Worm (Caenorhabditis elegans) whole organism, early embryonic: ENCODE results near the gene K05F6.4.
"Not testable (repeated sequence)": the region's sequence is repeated elsewhere in the genome, so short reads cannot be mapped to it uniquely, and the experiment has no call there.

Source experiments
- B0310.2 ChIP-seq: sonication (generic microtip); optimal IDR thresholded peaks from 2 replicates; lab custom pipeline; 2016; ENCODE audit warnings: mild to moderate bottlenecking, missing genetic modification characterization, missing compliant biosample characterization
- F13C5.2 ChIP-seq: sonication (generic microtip); optimal IDR thresholded peaks from 2 replicates; lab custom pipeline; 2017; ENCODE audit warnings: mild to moderate bottlenecking, missing genetic modification characterization, inconsistent platforms, missing compliant biosample characterization
- aly-1 ChIP-seq: sonication (generic microtip); optimal IDR thresholded peaks from 2 replicates; lab custom pipeline; 2016; ENCODE audit warnings: missing genetic modification characterization, missing compliant biosample characterization
- ama-1 ChIP-seq: fragments of 150-350 bp; optimal IDR thresholded peaks from 2 replicates; lab custom pipeline; 2014
- ceh-13 ChIP-seq: fragments of 200-800 bp; sonication (Bioruptor generic); optimal IDR thresholded peaks from 2 replicates; lab custom pipeline; 2018; ENCODE audit warnings: mild to moderate bottlenecking, missing genetic modification characterization, missing compliant biosample characterization
- ceh-36 ChIP-seq: sonication (generic microtip); optimal IDR thresholded peaks from 2 replicates; lab custom pipeline; 2016; ENCODE audit warnings: missing genetic modification characterization, inconsistent platforms, missing compliant biosample characterization
- ets-7 ChIP-seq: sonication (generic microtip); optimal IDR thresholded peaks from 2 replicates; lab custom pipeline; 2016; ENCODE audit warnings: missing genotype, missing genetic modification characterization, missing compliant biosample characterization
- flt-1 ChIP-seq: fragments of 200-800 bp; sonication (Bioruptor generic); IDR thresholded peaks from 2 replicates; pipeline ENCODE4 v1.3.6; 2022; ENCODE audit warnings: missing genetic modification characterization, missing compliant biosample characterization
- hmbx-1 ChIP-seq: sonication (generic microtip); optimal IDR thresholded peaks from 2 replicates; lab custom pipeline; 2016; ENCODE audit warnings: mild to moderate bottlenecking, missing genetic modification characterization, missing compliant biosample characterization
- hmg-4 ChIP-seq: fragments of 200-800 bp; sonication (Bioruptor generic); optimal IDR thresholded peaks from 2 replicates; lab custom pipeline; 2018; ENCODE audit warnings: mild to moderate bottlenecking, missing genetic modification characterization, missing compliant biosample characterization
- hnd-1 ChIP-seq: sonication (generic microtip); optimal IDR thresholded peaks from 2 replicates; lab custom pipeline; 2016; ENCODE audit warnings: missing genetic modification characterization, missing compliant biosample characterization
- pes-1 ChIP-seq: fragments of 200-800 bp; sonication (Bioruptor generic); IDR thresholded peaks from 2 replicates; pipeline ENCODE4 v1.3.6; 2022; ENCODE audit warnings: missing genetic modification reagents, missing genetic modification characterization, missing compliant biosample characterization
- scrt-1 ChIP-seq: fragments of 200-800 bp; sonication (Bioruptor generic); IDR thresholded peaks from 2 replicates; pipeline ENCODE4 v1.3.6; 2022; ENCODE audit warnings: missing genetic modification characterization, missing compliant biosample characterization
- sea-1 ChIP-seq: fragments of 200-800 bp; sonication (Bioruptor generic); conservative IDR thresholded peaks from 2 replicates; pipeline ENCODE4 v1.3.6; 2022; ENCODE audit warnings: missing genetic modification characterization, missing compliant biosample characterization
- tbx-11 ChIP-seq: fragments of 200-800 bp; sonication (Bioruptor generic); IDR thresholded peaks from 2 replicates; pipeline ENCODE4 v1.3.6; 2022; ENCODE audit warnings: missing genetic modification characterization, missing compliant biosample characterization
- tbx-37 ChIP-seq: fragments of 200-800 bp; sonication (Bioruptor generic); conservative IDR thresholded peaks from 2 replicates; pipeline ENCODE4 v1.3.6; 2022; ENCODE audit warnings: missing genetic modification reagents, missing genetic modification characterization, missing compliant biosample characterization
- tra-4 ChIP-seq: sonication (generic microtip); optimal IDR thresholded peaks from 2 replicates; lab custom pipeline; 2017; ENCODE audit warnings: missing genetic modification characterization, missing compliant biosample characterization

Gene K05F6.4

DNA sequence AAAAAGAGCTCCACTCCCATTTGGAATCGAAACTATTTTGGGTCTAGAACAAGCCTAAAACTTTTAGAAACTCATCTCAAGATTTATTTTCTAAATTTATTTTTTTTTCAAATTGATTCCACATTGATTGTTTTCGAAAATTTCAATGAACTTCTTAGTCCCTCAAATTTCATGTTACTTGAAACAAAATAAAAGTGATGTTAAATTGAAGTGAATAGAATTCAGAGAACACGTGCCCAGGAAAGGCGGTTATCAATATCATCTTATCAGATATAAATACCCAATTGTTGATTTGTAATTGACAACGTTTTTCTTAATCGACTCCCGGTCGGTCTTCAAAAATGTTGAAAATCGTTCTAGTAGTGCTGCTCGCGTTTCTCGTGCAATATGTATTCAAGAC is 2.7 kb upstream of the K05F6.4 start, which contains the start of gene poml-4:
poml-4 (plus strand) TSS at position 301 of the 400 bp plus-strand sequence.
- not testable (repeated sequence) for TF ChIP-seq scrt-1; hmg-4 (GFP tag; lab: Kevin White, UChicago); ama-1 (lab: Kevin White, UChicago)

DNA sequence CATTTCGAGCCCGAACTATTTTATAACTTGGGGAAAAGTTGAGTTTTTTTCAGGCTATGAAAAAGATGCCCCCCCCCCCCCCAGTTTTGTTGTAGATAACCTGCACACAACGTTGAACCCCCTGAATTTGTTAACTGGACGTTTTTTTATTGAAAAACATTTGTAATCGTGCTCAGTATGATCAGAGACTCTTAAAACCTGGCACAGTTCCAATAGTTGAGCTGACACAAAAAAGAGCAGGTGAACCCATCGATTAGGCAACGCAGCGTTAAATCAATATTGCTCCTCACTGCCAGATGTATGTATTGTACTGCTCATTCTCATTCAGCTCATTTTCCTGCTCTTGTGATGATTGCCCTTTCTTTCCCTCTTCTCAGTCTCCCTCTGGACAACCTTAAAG is 2.3 kb downstream of the K05F6.4 start, which contains the start of gene K05F6.12:
K05F6.12 (plus strand) TSS at position 301 of the 400 bp plus-strand sequence.
- TF ChIP-seq tra-4 (tag; lab: Kevin White, UChicago) (no peak), tbx-37 (GFP tag; lab: Robert Waterston, UW) (no peak), sea-1 (GFP tag; lab: Robert Waterston, UW) (no peak), B0310.2 (no peak), ama-1 (lab: Kevin White, UChicago) (no peak), ets-7 (tag; lab: Kevin White, UChicago) (no peak), F13C5.2 (tag; lab: Kevin White, UChicago) (no peak), tbx-11 (GFP tag; lab: Robert Waterston, UW) (no peak), ceh-13 (GFP tag; lab: Kevin White, UChicago) (no peak), pes-1 (no peak), hnd-1 (tag; lab: Kevin White, UChicago) (no peak), ceh-36 (tag; lab: Kevin White, UChicago) (no peak), hmg-4 (GFP tag; lab: Kevin White, UChicago) (no peak), hmbx-1 (tag; lab: Kevin White, UChicago) (no peak)

DNA sequence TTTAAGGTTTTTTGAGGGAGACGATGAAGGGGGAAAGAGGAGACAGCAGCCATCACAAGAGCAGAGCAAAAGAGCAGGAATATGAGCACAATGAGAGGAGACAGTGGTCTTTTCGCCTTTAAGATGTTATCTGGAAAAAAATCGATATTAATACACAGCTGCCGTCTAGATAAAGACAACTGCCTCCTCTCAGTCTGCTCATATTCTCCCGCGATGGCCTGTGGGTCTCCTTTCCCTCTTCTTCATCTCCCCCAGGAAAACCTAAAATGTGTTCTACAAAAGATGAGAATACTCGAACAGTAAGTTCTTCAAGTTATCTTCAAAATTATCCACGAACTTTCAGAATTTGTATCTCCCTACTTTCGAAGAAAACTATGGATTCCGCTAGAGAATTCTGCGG is 7.2 kb downstream of the K05F6.4 start, which contains the start of the genes fbxb-52 and fbxb-51:
fbxb-52 (minus strand) TSS at position 101 of the 400 bp plus-strand sequence.
fbxb-51 (plus strand) TSS at position 212 of the 400 bp plus-strand sequence.
- no peak for TF ChIP-seq F13C5.2 (tag; lab: Kevin White, UChicago)
- TF ChIP-seq aly-1 = no peak
- TF ChIP-seq ceh-13 (GFP tag; lab: Kevin White, UChicago) = no peak
- no peak for TF ChIP-seq hmbx-1 (tag; lab: Kevin White, UChicago)
- TF ChIP-seq pes-1 = no peak
- TF ChIP-seq scrt-1 = no peak
- TF ChIP-seq flt-1 (GFP tag; lab: Robert Waterston, UW) = no peak
- no peak for TF ChIP-seq sea-1 (GFP tag; lab: Robert Waterston, UW)
- no peak for TF ChIP-seq tbx-37 (GFP tag; lab: Robert Waterston, UW)
- no peak for TF ChIP-seq B0310.2
- no peak for TF ChIP-seq tbx-11 (GFP tag; lab: Robert Waterston, UW)
- TF ChIP-seq tra-4 (tag; lab: Kevin White, UChicago) = no peak
- TF ChIP-seq ama-1 (lab: Kevin White, UChicago) = no peak
- TF ChIP-seq hnd-1 (tag; lab: Kevin White, UChicago) = no peak
- TF ChIP-seq ets-7 (tag; lab: Kevin White, UChicago) = no peak
- no peak for TF ChIP-seq ceh-36 (tag; lab: Kevin White, UChicago)

DNA sequence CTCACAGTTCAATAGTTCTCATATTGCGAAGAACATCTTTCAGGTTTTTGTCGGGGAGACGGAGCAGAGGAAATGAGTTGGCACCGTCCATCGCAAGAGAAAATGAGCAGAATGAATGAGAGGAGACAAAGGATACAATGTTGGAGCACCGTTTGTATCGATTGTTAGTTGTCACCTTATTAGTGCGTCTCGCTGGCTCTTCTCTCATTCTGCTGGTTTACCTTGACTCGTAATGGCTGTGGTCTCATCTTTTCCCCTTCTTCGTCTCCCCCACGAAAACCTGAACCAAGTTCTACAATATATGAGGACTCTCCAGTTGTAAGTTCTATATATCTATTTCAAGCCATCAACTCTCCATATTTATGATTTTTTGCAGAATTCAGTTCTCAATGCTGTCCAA is 12.9 kb downstream of the K05F6.4 start, which contains the start of the genes fbxb-54 and fbxb-50:
fbxb-54 (minus strand) TSS at position 101 of the 400 bp plus-strand sequence.
fbxb-50 (plus strand) TSS at position 227 of the 400 bp plus-strand sequence.
- not testable (repeated sequence) for TF ChIP-seq hmg-4 (GFP tag; lab: Kevin White, UChicago); tra-4 (tag; lab: Kevin White, UChicago); ama-1 (lab: Kevin White, UChicago)

DNA sequence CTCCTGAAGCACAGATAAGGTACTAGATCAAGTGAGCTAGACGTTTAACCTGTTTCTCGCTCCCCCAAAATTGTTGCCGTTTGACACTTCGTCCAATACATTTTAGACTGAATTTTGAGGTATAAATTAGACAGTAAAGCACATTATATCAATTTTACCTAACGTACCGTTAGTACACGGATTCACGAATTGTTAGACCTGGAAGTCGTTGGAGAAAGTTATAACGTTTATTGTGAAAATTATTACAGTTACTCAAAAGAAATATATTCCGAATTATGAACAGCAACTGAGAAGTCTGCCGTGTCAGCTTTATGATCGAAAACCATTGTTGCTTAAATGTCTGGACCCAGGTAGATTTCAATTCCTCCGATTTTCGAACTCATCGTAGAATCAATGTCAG is 17.6 kb downstream of the K05F6.4 start:
- TF ChIP-seq pes-1 (no peak), tbx-11 (GFP tag; lab: Robert Waterston, UW) (no peak), flt-1 (GFP tag; lab: Robert Waterston, UW) (no peak), F13C5.2 (tag; lab: Kevin White, UChicago) (no peak), ceh-13 (GFP tag; lab: Kevin White, UChicago) (no peak)

DNA sequence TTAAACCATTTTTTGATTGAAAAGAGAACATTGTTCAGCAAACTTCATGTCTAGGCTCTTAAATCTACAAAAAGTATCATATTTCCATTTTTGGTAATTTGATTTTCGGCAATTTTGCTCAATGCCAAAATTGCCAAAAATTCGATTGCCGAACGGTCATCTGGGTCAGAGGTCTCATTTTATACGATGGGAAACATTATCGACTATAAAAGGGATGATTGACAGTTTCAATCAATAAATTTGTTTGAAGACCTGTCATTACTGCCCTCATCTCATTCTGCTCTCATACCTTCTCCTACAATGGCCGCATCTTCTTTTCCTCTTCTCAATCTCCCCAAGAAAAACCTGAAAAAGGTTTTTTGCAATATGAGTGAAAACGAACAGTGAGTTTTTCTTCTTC is 18.6 kb downstream of the K05F6.4 start, which contains the start of gene K05F6.14:
K05F6.14 (plus strand) TSS at position 301 of the 400 bp plus-strand sequence.
- no peak for TF ChIP-seq tbx-37 (GFP tag; lab: Robert Waterston, UW)
- no peak for TF ChIP-seq ama-1 (lab: Kevin White, UChicago)
- no peak for TF ChIP-seq hmg-4 (GFP tag; lab: Kevin White, UChicago)
- TF ChIP-seq pes-1 = no peak
- no peak for TF ChIP-seq ceh-36 (tag; lab: Kevin White, UChicago)

DNA sequence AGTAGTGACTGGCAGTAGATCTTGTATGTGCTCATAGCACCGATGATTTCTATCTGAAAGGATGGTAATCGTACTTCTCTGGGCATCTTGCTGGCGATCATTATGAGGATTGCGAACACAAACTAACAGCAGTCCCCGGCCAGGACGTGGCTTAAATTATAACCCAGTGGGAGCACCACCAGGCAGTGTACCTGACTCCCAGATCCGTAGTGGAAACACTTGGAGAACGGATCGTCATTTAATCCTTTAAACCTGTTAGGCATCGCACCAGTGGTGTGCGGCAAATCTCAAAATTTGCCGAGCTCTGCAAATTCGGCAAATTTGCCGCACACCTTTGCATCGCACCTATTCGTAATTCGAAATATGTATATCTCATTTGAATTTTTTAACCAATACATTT is 24.4 kb downstream of the K05F6.4 start, which contains the start of gene K05F6.8:
K05F6.8 (minus strand) TSS at position 101 of the 400 bp plus-strand sequence.
- no peak for TF ChIP-seq ceh-13 (GFP tag; lab: Kevin White, UChicago)
- TF ChIP-seq hmbx-1 (tag; lab: Kevin White, UChicago) = no peak
- no peak for TF ChIP-seq ets-7 (tag; lab: Kevin White, UChicago)
- no peak for TF ChIP-seq B0310.2
- TF ChIP-seq scrt-1 = no peak
- TF ChIP-seq hnd-1 (tag; lab: Kevin White, UChicago) = no peak
- TF ChIP-seq tbx-37 (GFP tag; lab: Robert Waterston, UW) = no peak
- no peak for TF ChIP-seq tbx-11 (GFP tag; lab: Robert Waterston, UW)
- TF ChIP-seq ama-1 (lab: Kevin White, UChicago) = no peak
- no peak for TF ChIP-seq hmg-4 (GFP tag; lab: Kevin White, UChicago)
- TF ChIP-seq sea-1 (GFP tag; lab: Robert Waterston, UW) = no peak

DNA sequence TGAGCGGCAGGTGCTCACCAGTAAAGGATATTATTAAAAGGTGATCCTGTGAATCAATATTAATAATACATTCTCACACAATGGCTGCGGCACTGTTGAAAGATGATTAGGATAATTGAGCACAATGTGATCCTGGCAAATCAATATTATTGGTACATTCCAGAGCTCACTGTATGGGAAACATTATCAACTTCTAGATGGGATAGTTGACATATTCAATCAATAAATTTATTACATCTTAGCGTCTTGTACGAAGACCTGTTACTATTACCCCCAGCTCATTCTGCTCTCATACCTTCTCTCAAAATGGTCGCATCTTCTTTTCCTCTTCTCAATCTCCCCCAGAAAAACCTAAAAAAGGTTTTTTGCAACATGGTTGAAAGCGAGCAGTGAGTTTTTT is 24.9 kb downstream of the K05F6.4 start, which contains the start of gene fbxb-49:
fbxb-49 (plus strand) TSS at position 301 of the 400 bp plus-strand sequence.
- TF ChIP-seq F13C5.2 (tag; lab: Kevin White, UChicago) (no peak), scrt-1 (no peak), flt-1 (GFP tag; lab: Robert Waterston, UW) (no peak), tbx-11 (GFP tag; lab: Robert Waterston, UW) (no peak), hnd-1 (tag; lab: Kevin White, UChicago) (no peak), ceh-13 (GFP tag; lab: Kevin White, UChicago) (no peak), tbx-37 (GFP tag; lab: Robert Waterston, UW) (no peak), ama-1 (lab: Kevin White, UChicago) (no peak), pes-1 (no peak), tra-4 (tag; lab: Kevin White, UChicago) (no peak), aly-1 (no peak), sea-1 (GFP tag; lab: Robert Waterston, UW) (no peak), ceh-36 (tag; lab: Kevin White, UChicago) (no peak), hmbx-1 (tag; lab: Kevin White, UChicago) (no peak)
